Fruit fly (Drosophila melanogaster) whole organism, embryonic: ENCODE data around the gene lilli.

ENCODE experiments used
- Atf6 ChIP-seq: fragments of 200-800 bp; sonication (Bioruptor generic); IDR thresholded peaks from 2 replicates; pipeline ENCODE4 v1.3.6; 2022; ENCODE audit warnings: missing biosample characterization, missing genetic modification characterization
- BtbVII ChIP-seq: fragments of 200-800 bp; sonication (Bioruptor generic); optimal IDR thresholded peaks from 3 replicates; lab custom pipeline; 2017; ENCODE audit warnings: missing biosample characterization, mild to moderate bottlenecking, missing genetic modification characterization
- CG10147 ChIP-seq: fragments of 200-800 bp; sonication (Bioruptor generic); optimal IDR thresholded peaks from 2 replicates; lab custom pipeline; 2019; ENCODE audit warnings: missing biosample characterization, mild to moderate bottlenecking, missing genetic modification characterization, moderate library complexity
- CG10209 ChIP-seq: fragments of 200-800 bp; sonication (Bioruptor generic); optimal IDR thresholded peaks from 3 replicates; lab custom pipeline; 2017; ENCODE audit warnings: missing biosample characterization, mild to moderate bottlenecking, missing genetic modification characterization, missing genetic modification reagents
- CG10543 ChIP-seq: fragments of 200-800 bp; sonication (Bioruptor generic); optimal IDR thresholded peaks from 3 replicates; lab custom pipeline; 2017; ENCODE audit warnings: missing biosample characterization, mild to moderate bottlenecking, missing genetic modification characterization, moderate library complexity
- CG10959 ChIP-seq: fragments of 200-800 bp; sonication (Bioruptor generic); IDR thresholded peaks from 2 replicates; pipeline ENCODE4 v1.3.6; 2022; ENCODE audit warnings: missing biosample characterization, missing genetic modification characterization
- CG13424 ChIP-seq: fragments of 200-800 bp; sonication (Bioruptor generic); optimal IDR thresholded peaks from 2 replicates; lab custom pipeline; 2019; ENCODE audit warnings: missing biosample characterization, mild to moderate bottlenecking, missing genetic modification characterization, moderate library complexity
- CG13624 ChIP-seq: fragments of 200-800 bp; sonication (Bioruptor generic); optimal IDR thresholded peaks from 2 replicates; lab custom pipeline; 2016; ENCODE audit warnings: missing biosample characterization, missing genetic modification characterization
- CG1602 ChIP-seq: fragments of 200-800 bp; sonication (Bioruptor generic); optimal IDR thresholded peaks from 3 replicates; lab custom pipeline; 2016; ENCODE audit warnings: missing biosample characterization, missing genetic modification characterization
- CG16815 ChIP-seq: fragments of 200-800 bp; sonication (Bioruptor generic); optimal IDR thresholded peaks from 3 replicates; lab custom pipeline; 2017; ENCODE audit warnings: missing biosample characterization, mild to moderate bottlenecking, missing genetic modification characterization
- CG17361 ChIP-seq: fragments of 200-800 bp; sonication (Bioruptor generic); IDR thresholded peaks from 3 replicates; pipeline ENCODE4 v1.3.6; 2022; ENCODE audit warnings: missing biosample characterization, missing genetic modification characterization
- CG17829 ChIP-seq: fragments of 200-800 bp; optimal IDR thresholded peaks from 2 replicates; lab custom pipeline; 2019; ENCODE audit warnings: missing biosample characterization, mild to moderate bottlenecking, missing genetic modification characterization, moderate library complexity
- CG18599 ChIP-seq: fragments of 200-800 bp; sonication (Bioruptor generic); optimal IDR thresholded peaks from 3 replicates; lab custom pipeline; 2017; ENCODE audit warnings: missing biosample characterization, missing genetic modification characterization, mild to moderate bottlenecking, moderate library complexity, missing genetic modification reagents
- CG18619 ChIP-seq: fragments of 200-800 bp; sonication (Bioruptor generic); optimal IDR thresholded peaks from 3 replicates; lab custom pipeline; 2017; ENCODE audit warnings: missing biosample characterization, mild to moderate bottlenecking, missing genetic modification characterization
- CG2120 ChIP-seq: fragments of 200-800 bp; sonication (Bioruptor generic); optimal IDR thresholded peaks from 3 replicates; lab custom pipeline; 2016; ENCODE audit warnings: missing biosample characterization, missing genetic modification characterization
- CG2202 ChIP-seq: fragments of 200-800 bp; sonication (Bioruptor generic); optimal IDR thresholded peaks from 2 replicates; lab custom pipeline; 2018; ENCODE audit warnings: missing biosample characterization, mild to moderate bottlenecking, missing genetic modification characterization
- CG33557 ChIP-seq: fragments of 200-800 bp; sonication (Bioruptor generic); optimal IDR thresholded peaks from 2 replicates; lab custom pipeline; 2019; ENCODE audit warnings: missing biosample characterization, mild to moderate bottlenecking, missing genetic modification characterization, moderate library complexity
- CG3726 ChIP-seq: fragments of 200-800 bp; sonication (Bioruptor generic); IDR thresholded peaks from 3 replicates; pipeline ENCODE4, ENCODE4 v1.3.6; 2022; ENCODE audit warnings: missing biosample characterization, missing genetic modification characterization
- CG3847 ChIP-seq: fragments of 200-800 bp; sonication (Bioruptor generic); IDR thresholded peaks from 2 replicates; pipeline ENCODE4 v1.3.6; 2022; ENCODE audit warnings: missing biosample characterization, missing genetic modification characterization
- CG4617 ChIP-seq: fragments of 200-800 bp; sonication (Bioruptor generic); optimal IDR thresholded peaks from 3 replicates; lab custom pipeline; 2016; ENCODE audit warnings: missing biosample characterization, missing genetic modification characterization, borderline replicate concordance
- CG4854 ChIP-seq: fragments of 200-800 bp; sonication (Bioruptor generic); optimal IDR thresholded peaks from 2 replicates; lab custom pipeline; 2016; ENCODE audit warnings: missing biosample characterization, missing genetic modification characterization, inconsistent platforms
- CG5180 ChIP-seq: fragments of 200-800 bp; sonication (Bioruptor generic); optimal IDR thresholded peaks from 3 replicates; lab custom pipeline; 2017; ENCODE audit warnings: missing biosample characterization, missing genetic modification characterization, mild to moderate bottlenecking, moderate library complexity, missing genetic modification reagents
- CG6689 ChIP-seq: fragments of 200-800 bp; sonication (Bioruptor generic); IDR thresholded peaks from 2 replicates; pipeline ENCODE4 v1.3.6; 2022; ENCODE audit warnings: missing biosample characterization, missing genetic modification characterization
- CG7963 ChIP-seq: fragments of 200-800 bp; sonication (Bioruptor generic); IDR thresholded peaks from 3 replicates; pipeline ENCODE4 v1.3.6; 2022; ENCODE audit warnings: missing biosample characterization, missing genetic modification characterization; ENCODE audit not compliant: partially characterized antibody
- CG9609 ChIP-seq: fragments of 200-800 bp; sonication (Bioruptor generic); optimal IDR thresholded peaks from 3 replicates; lab custom pipeline; 2016; ENCODE audit warnings: missing biosample characterization, missing genetic modification characterization
- CG9797 ChIP-seq: fragments of 200-800 bp; sonication (Bioruptor generic); optimal IDR thresholded peaks from 3 replicates; lab custom pipeline; 2018; ENCODE audit warnings: missing biosample characterization, mild to moderate bottlenecking, missing genetic modification characterization
- Chrac-16 ChIP-seq: fragments of 200-800 bp; sonication (Bioruptor generic); optimal IDR thresholded peaks from 3 replicates; lab custom pipeline; 2016; ENCODE audit warnings: missing biosample characterization, missing genetic modification characterization
- D ChIP-seq, 2 experiments: fragments of 200-800 bp in 1 of 2; fragments of >200 bp in 1 of 2; sonication (Bioruptor generic) in 1 of 2; optimal IDR thresholded peaks; 2 replicates in 1 of 2; 3 replicates in 1 of 2; lab custom pipeline; 2017; ENCODE audit warnings: mild to moderate bottlenecking in 1 of 2, missing biosample characterization in 1 of 2, missing genetic modification characterization in 1 of 2, missing genetic modification reagents in 1 of 2
- Doc2 ChIP-seq: fragments of 200-800 bp; sonication (Bioruptor generic); IDR thresholded peaks from 2 replicates; pipeline ENCODE4 v1.3.6; 2022; ENCODE audit warnings: missing biosample characterization, missing genetic modification characterization
- Dref ChIP-seq: fragments of 200-800 bp; sonication (Bioruptor generic); IDR thresholded peaks from 2 replicates; pipeline ENCODE4 v1.3.6; 2022; ENCODE audit warnings: missing biosample characterization, missing genetic modification characterization
- Eip74EF ChIP-seq, 2 experiments: fragments of 200-800 bp in 1 of 2; fragments of >200 bp in 1 of 2; sonication (Bioruptor generic) in 1 of 2; optimal IDR thresholded peaks; 2 replicates each; lab custom pipeline; 2017 to 2019; ENCODE audit warnings: missing biosample characterization in 2 of 2, missing genetic modification characterization in 2 of 2, mild to moderate bottlenecking in 1 of 2, moderate library complexity in 1 of 2
- MTF-1 ChIP-seq: fragments of 200-800 bp; sonication (Bioruptor generic); optimal IDR thresholded peaks from 2 replicates; lab custom pipeline; 2018; ENCODE audit warnings: missing biosample characterization, mild to moderate bottlenecking, missing genetic modification characterization, borderline replicate concordance
- Meics ChIP-seq: fragments of 200-800 bp; sonication (Bioruptor generic); optimal IDR thresholded peaks from 2 replicates; lab custom pipeline; 2017; ENCODE audit warnings: missing biosample characterization, mild to moderate bottlenecking, missing genetic modification characterization
- Mrtf ChIP-seq: fragments of 200-800 bp; sonication (Bioruptor generic); IDR thresholded peaks from 3 replicates; pipeline ENCODE4 v1.3.6; 2022; ENCODE audit warnings: missing biosample characterization, missing genetic modification characterization
- Ravus ChIP-seq: fragments of 200-800 bp; sonication (Bioruptor generic); IDR thresholded peaks from 2 replicates; pipeline ENCODE4 v1.3.6; 2022; ENCODE audit warnings: missing biosample characterization, missing genetic modification characterization
- Sry-β ChIP-seq: fragments of 200-800 bp; sonication (Bioruptor generic); optimal IDR thresholded peaks from 2 replicates; lab custom pipeline; 2018; ENCODE audit warnings: missing biosample characterization, mild to moderate bottlenecking, missing genetic modification characterization, moderate library complexity
- Xbp1 ChIP-seq: fragments of 200-800 bp; sonication (Bioruptor generic); optimal IDR thresholded peaks from 3 replicates; lab custom pipeline; 2016; ENCODE audit warnings: missing biosample characterization, mild to moderate bottlenecking, missing genetic modification characterization
- ab ChIP-seq: fragments of 200-800 bp; sonication (Bioruptor generic); optimal IDR thresholded peaks from 2 replicates; lab custom pipeline; 2016; ENCODE audit warnings: missing biosample characterization, missing genetic modification characterization
- btn ChIP-seq: fragments of 200-800 bp; sonication (Bioruptor generic); optimal IDR thresholded peaks from 2 replicates; lab custom pipeline; 2016; ENCODE audit warnings: missing biosample characterization, missing genetic modification characterization
- disco-r ChIP-seq: fragments of 200-800 bp; sonication (Bioruptor generic); optimal IDR thresholded peaks from 2 replicates; lab custom pipeline; 2016; ENCODE audit warnings: missing biosample characterization, missing genetic modification characterization
- exex ChIP-seq: fragments of 200-800 bp; sonication (Bioruptor generic); optimal IDR thresholded peaks from 4 replicates; lab custom pipeline; 2018; ENCODE audit warnings: missing biosample characterization, mild to moderate bottlenecking, missing genetic modification characterization, moderate library complexity
- fd96Cb ChIP-seq: fragments of 200-800 bp; sonication (Bioruptor generic); optimal IDR thresholded peaks from 2 replicates; lab custom pipeline; 2018; ENCODE audit warnings: missing biosample characterization, mild to moderate bottlenecking, missing genetic modification characterization, moderate library complexity
- gcm2 ChIP-seq: fragments of 200-800 bp; sonication (Bioruptor generic); optimal IDR thresholded peaks from 2 replicates; lab custom pipeline; 2016; ENCODE audit warnings: missing biosample characterization, missing genetic modification characterization
- gfzf ChIP-seq: fragments of 200-800 bp; sonication (Bioruptor generic); optimal IDR thresholded peaks from 2 replicates; lab custom pipeline; 2016; ENCODE audit warnings: missing biosample characterization, mild to moderate bottlenecking, missing genetic modification characterization, moderate library complexity
- inv ChIP-seq: fragments of 200-800 bp; sonication (Bioruptor generic); IDR thresholded peaks from 2 replicates; pipeline ENCODE4 v1.3.6; 2022; ENCODE audit warnings: missing biosample characterization, missing genetic modification characterization; ENCODE audit not compliant: partially characterized antibody
- org-1 ChIP-seq: fragments of 200-800 bp; sonication (Bioruptor generic); optimal IDR thresholded peaks from 2 replicates; lab custom pipeline; 2017; ENCODE audit warnings: missing biosample characterization, missing genetic modification characterization
- run ChIP-seq: fragments of 200-800 bp; sonication (Bioruptor generic); optimal IDR thresholded peaks from 3 replicates; lab custom pipeline; 2018; ENCODE audit warnings: missing biosample characterization, mild to moderate bottlenecking, missing genetic modification characterization
- sr ChIP-seq: fragments of 200-800 bp; sonication (Bioruptor generic); IDR thresholded peaks from 3 replicates; pipeline ENCODE4 v1.3.6; 2022; ENCODE audit warnings: missing biosample characterization, missing genetic modification characterization
- ttk ChIP-seq: fragments of 200-800 bp; sonication (Bioruptor generic); IDR thresholded peaks from 2 replicates; pipeline ENCODE4 v2.1.2; 2022; ENCODE audit warnings: missing biosample characterization, missing genetic modification characterization
- tx ChIP-seq: fragments of 200-800 bp; sonication (Bioruptor generic); optimal IDR thresholded peaks from 2 replicates; lab custom pipeline; 2016; ENCODE audit warnings: missing biosample characterization, missing genetic modification characterization

Gene lilli

dm6 chr2L:2905051-2905446, 19.3 kb downstream of the lilli start (continued):
- TF ChIP-seq CG9609 (GFP tag; lab: Kevin White, UChicago) (no peak), CG17829 (tag; lab: Kevin White, UChicago) (peak; percentile 34), CG18619 (GFP tag; lab: Kevin White, UChicago) (no peak), Ravus (no peak), Xbp1 (peak; percentile 42), D (optimal IDR thresholded peaks at IDR 0.05; lab: Kevin White, UChicago) (no peak), D (GFP tag; optimal IDR thresholded peaks at IDR 0.05; lab: Kevin White, UChicago) (peak; percentile 21), ttk (peak; percentile 63), CG6689 (GFP tag; lab: Robert Waterston, UW) (peak; percentile 65), fd96Cb (tag; lab: Kevin White, UChicago) (peak; percentile 40), CG3847 (GFP tag; lab: Robert Waterston, UW) (no peak), Mrtf (no peak), gfzf (GFP tag; lab: Kevin White, UChicago) (no peak), CG33557 (GFP tag; lab: Kevin White, UChicago) (no peak), Atf6 (GFP tag; lab: Robert Waterston, UW) (peak; percentile 58; the same call in 1 of the 2 replicates), Eip74EF (GFP tag; optimal IDR thresholded peaks at IDR 0.05; lab: Kevin White, UChicago) (peak in 1 of 2 experiments; percentile 18), ab (GFP tag; lab: Kevin White, UChicago) (no peak), btn (no peak), CG5180 (GFP tag; lab: Kevin White, UChicago) (peak; percentile 20), CG7963 (GFP tag; lab: Robert Waterston, UW) (no peak), CG17361 (GFP tag; lab: Robert Waterston, UW) (0 out of 3 replicates have a peak, but pooled peaks have one; percentile 56), Meics (peak; percentile 14), sr (GFP tag; lab: Robert Waterston, UW) (no peak), Sry-β (GFP tag; lab: Kevin White, UChicago) (no peak), CG10959 (GFP tag; lab: Robert Waterston, UW) (0 out of 2 replicates have a peak, but pooled peaks have one; percentile 21), CG10147 (no peak), org-1 (GFP tag; lab: Kevin White, UChicago) (no peak), CG13624 (GFP tag; lab: Kevin White, UChicago) (no peak), BtbVII (GFP tag; lab: Kevin White, UChicago) (no peak), Dref (no peak), CG4617 (no peak), run (tag; lab: Kevin White, UChicago) (peak; percentile 16), CG9797 (GFP tag; lab: Kevin White, UChicago) (no peak), gcm2 (GFP tag; lab: Kevin White, UChicago) (no peak), Chrac-16 (GFP tag; lab: Kevin White, UChicago) (peak; percentile 29), Doc2 (GFP tag; lab: Robert Waterston, UW) (no peak), CG2120 (GFP tag; lab: Kevin White, UChicago) (peak; percentile 34), CG1602 (peak; percentile 6), CG13424 (peak; percentile 43), CG10543 (GFP tag; lab: Kevin White, UChicago) (no peak), CG18599 (GFP tag; lab: Kevin White, UChicago) (no peak), disco-r (GFP tag; lab: Kevin White, UChicago) (no peak), tx (GFP tag; lab: Kevin White, UChicago) (no peak), CG10209 (GFP tag; lab: Kevin White, UChicago) (peak; percentile 39), CG3726 (GFP tag; lab: Robert Waterston, UW) (no peak), CG2202 (no peak), CG4854 (GFP tag; lab: Kevin White, UChicago) (no peak), exex (tag; lab: Kevin White, UChicago) (no peak), inv (no peak), MTF-1 (GFP tag; lab: Kevin White, UChicago) (no peak), CG16815 (GFP tag; lab: Kevin White, UChicago) (no peak)
